Worm (Caenorhabditis elegans) whole organism, L1 larva: ENCODE results near the gene T16A1.5.

Experiments used
- ceh-63 ChIP-seq: fragments of 200-800 bp; sonication (Bioruptor generic); optimal IDR thresholded peaks from 2 replicates; lab custom pipeline; 2018; ENCODE audit warnings: mild to moderate bottlenecking, missing genetic modification characterization, missing compliant biosample characterization
- fkh-4 ChIP-seq: sonication (generic microtip); optimal IDR thresholded peaks from 2 replicates; lab custom pipeline; 2016; ENCODE audit warnings: missing compliant biosample characterization, missing genetic modification characterization, borderline replicate concordance
- isw-1 ChIP-seq: fragments of 200-800 bp; sonication (Bioruptor generic); IDR thresholded peaks from 2 replicates; pipeline ENCODE4 v1.3.6; 2022; ENCODE audit warnings: missing genetic modification characterization, missing compliant biosample characterization
- lin-15B ChIP-seq: fragments of 150-350 bp; sonication (generic microtip); optimal IDR thresholded peaks from 3 replicates; lab custom pipeline; 2014; ENCODE audit warnings: missing biosample characterization, missing genetic modification characterization
- nhr-237 ChIP-seq: fragments of 150-350 bp; optimal IDR thresholded peaks from 2 replicates; lab custom pipeline; 2014; ENCODE audit warnings: missing biosample characterization, missing genetic modification characterization
- nhr-85 ChIP-seq: sonication (generic microtip); peaks from one replicate; lab custom pipeline; 2016; ENCODE audit warnings: missing genetic modification characterization, inconsistent platforms, missing compliant biosample characterization
- unc-86 ChIP-seq: sonication (generic microtip); optimal IDR thresholded peaks from 2 replicates; lab custom pipeline; 2016; ENCODE audit warnings: missing genetic modification characterization, missing compliant biosample characterization

DNA sequence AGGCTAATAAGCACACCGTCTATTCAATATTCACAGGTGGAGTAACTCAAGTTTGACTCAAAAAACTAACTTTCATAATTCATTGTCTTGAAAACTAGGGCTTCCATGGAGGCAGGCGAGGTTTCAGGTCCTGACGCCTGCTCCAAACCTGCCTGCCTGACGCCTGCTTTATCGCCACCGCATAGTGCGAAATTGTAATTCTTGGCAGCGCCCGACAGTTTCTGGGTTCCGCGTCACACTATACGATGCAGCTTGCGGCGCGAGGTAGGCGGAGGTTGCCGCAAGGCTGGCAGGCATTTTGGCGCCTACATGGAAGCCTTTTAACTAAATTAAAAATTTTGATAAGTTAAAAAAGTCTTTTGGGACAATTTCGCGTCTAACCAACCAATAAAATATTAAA lies 3.6 kb upstream of the T16A1.5 start:
- no peak for TF ChIP-seq lin-15B (tag; lab: Kevin White, UChicago)
- no peak for TF ChIP-seq fkh-4 (tag; lab: Kevin White, UChicago)
- no peak for TF ChIP-seq ceh-63
- TF ChIP-seq unc-86 (tag; lab: Kevin White, UChicago) = no peak
- no peak for TF ChIP-seq isw-1
- no peak for TF ChIP-seq nhr-237 (tag; lab: Kevin White, UChicago)
- TF ChIP-seq nhr-85 (tag; lab: Kevin White, UChicago) = no peak
